Worm (Caenorhabditis elegans) whole organism, early embryonic: Measurements from ENCODE around the gene F48F7.3.

Experiments
- ama-1 ChIP-seq: fragments of 150-350 bp; optimal IDR thresholded peaks from 2 replicates; lab custom pipeline; 2014
- ets-7 ChIP-seq: sonication (generic microtip); optimal IDR thresholded peaks from 2 replicates; lab custom pipeline; 2016; ENCODE audit warnings: missing genotype, missing genetic modification characterization, missing compliant biosample characterization
- flt-1 ChIP-seq: fragments of 200-800 bp; sonication (Bioruptor generic); IDR thresholded peaks from 2 replicates; pipeline ENCODE4 v1.3.6; 2022; ENCODE audit warnings: missing genetic modification characterization, missing compliant biosample characterization
- hmbx-1 ChIP-seq: sonication (generic microtip); optimal IDR thresholded peaks from 2 replicates; lab custom pipeline; 2016; ENCODE audit warnings: mild to moderate bottlenecking, missing genetic modification characterization, missing compliant biosample characterization
- hmg-4 ChIP-seq: fragments of 200-800 bp; sonication (Bioruptor generic); optimal IDR thresholded peaks from 2 replicates; lab custom pipeline; 2018; ENCODE audit warnings: mild to moderate bottlenecking, missing genetic modification characterization, missing compliant biosample characterization
- hnd-1 ChIP-seq: sonication (generic microtip); optimal IDR thresholded peaks from 2 replicates; lab custom pipeline; 2016; ENCODE audit warnings: missing genetic modification characterization, missing compliant biosample characterization
- tbx-11 ChIP-seq: fragments of 200-800 bp; sonication (Bioruptor generic); IDR thresholded peaks from 2 replicates; pipeline ENCODE4 v1.3.6; 2022; ENCODE audit warnings: missing genetic modification characterization, missing compliant biosample characterization
- tra-4 ChIP-seq: sonication (generic microtip); optimal IDR thresholded peaks from 2 replicates; lab custom pipeline; 2017; ENCODE audit warnings: missing genetic modification characterization, missing compliant biosample characterization

DNA sequence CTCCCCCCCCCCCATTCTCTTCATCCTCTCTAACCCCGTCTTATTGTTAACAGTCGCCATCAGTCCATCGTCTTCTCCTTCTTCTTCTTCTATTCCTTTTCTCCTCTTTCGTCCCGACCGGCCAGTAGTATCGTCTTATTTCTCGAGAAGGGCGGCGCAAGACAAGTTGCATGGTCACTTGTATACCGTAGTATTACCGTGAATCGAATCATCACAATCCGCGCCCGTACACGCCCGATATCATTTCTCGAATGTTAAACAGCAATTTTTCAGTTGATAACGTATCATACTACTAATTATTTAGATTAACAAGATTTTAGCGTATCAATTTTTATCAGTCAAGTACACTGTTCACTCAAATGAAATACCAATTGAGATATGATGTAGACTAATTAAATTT is 25.4 kb upstream of the F48F7.3 start:
- TF ChIP-seq hmbx-1 (tag; lab: Kevin White, UChicago): no peak
- TF ChIP-seq ama-1 (lab: Kevin White, UChicago): no peak
- no peak for TF ChIP-seq tra-4 (tag; lab: Kevin White, UChicago)
- TF ChIP-seq ets-7: no peak
- TF ChIP-seq hnd-1 (tag; lab: Kevin White, UChicago): no peak
- no peak for TF ChIP-seq tbx-11 (GFP tag; lab: Robert Waterston, UW)
- TF ChIP-seq flt-1: no peak
- TF ChIP-seq hmg-4 (GFP tag; lab: Kevin White, UChicago): no peak
